Worm (Caenorhabditis elegans) whole organism, L4 larva: ENCODE results near the gene C40C9.4.

ENCODE experiments used
- D1046.2 ChIP-seq: fragments of 200-800 bp; sonication (Bioruptor generic); IDR thresholded peaks from 2 replicates; pipeline ENCODE4 v1.3.6; 2022; ENCODE audit warnings: missing genetic modification characterization, missing compliant biosample characterization
- T26A8.4 ChIP-seq: fragments of 200-800 bp; sonication (Bioruptor generic); IDR thresholded peaks from 2 replicates; pipeline ENCODE4 v1.3.6; 2022; ENCODE audit warnings: missing genetic modification characterization, missing compliant biosample characterization
- Y105C5A.15 ChIP-seq: fragments of 200-800 bp; sonication (Bioruptor generic); IDR thresholded peaks from 2 replicates; pipeline ENCODE4 v1.3.6; 2022; ENCODE audit warnings: missing genetic modification characterization, missing compliant biosample characterization
- ZK337.2 ChIP-seq: fragments of 200-800 bp; sonication (Bioruptor generic); IDR thresholded peaks from 2 replicates; pipeline ENCODE4 v1.3.6; 2022; ENCODE audit warnings: missing genetic modification reagents, missing genetic modification characterization, missing compliant biosample characterization
- ZK546.5 ChIP-seq, 2 experiments: sonication (generic microtip); optimal IDR thresholded peaks; 2 replicates each; lab custom pipeline; 2017; ENCODE audit warnings: missing biosample characterization in 2 of 2, missing genetic modification characterization in 2 of 2
- aly-2 ChIP-seq: sonication (generic microtip); optimal IDR thresholded peaks from 2 replicates; lab custom pipeline; 2018; ENCODE audit warnings: missing biosample characterization, missing genetic modification characterization
- attf-4 ChIP-seq: sonication (generic microtip); optimal IDR thresholded peaks from 3 replicates; lab custom pipeline; 2017; ENCODE audit warnings: missing biosample characterization, missing genetic modification characterization
- ceh-32 ChIP-seq: sonication (generic microtip); optimal IDR thresholded peaks from 2 replicates; lab custom pipeline; 2016; ENCODE audit warnings: mild to moderate bottlenecking, missing genetic modification characterization, missing compliant biosample characterization; ENCODE audit not compliant: poor library complexity
- ceh-82 ChIP-seq: sonication (generic microtip); optimal IDR thresholded peaks from 2 replicates; lab custom pipeline; 2017; ENCODE audit warnings: missing biosample characterization, missing genetic modification characterization
- ces-1 ChIP-seq: fragments of 150-350 bp; sonication (generic microtip); optimal IDR thresholded peaks from 4 replicates; lab custom pipeline; 2014; ENCODE audit warnings: missing biosample characterization, missing genetic modification reagents, missing genetic modification characterization
- cey-2 ChIP-seq: sonication (generic microtip); optimal IDR thresholded peaks from 3 replicates; lab custom pipeline; 2017; ENCODE audit warnings: missing genetic modification characterization, mild to moderate bottlenecking, missing compliant biosample characterization, antibody characterized with exemption, borderline replicate concordance; ENCODE audit not compliant: insufficient read depth
- ctbp-1 ChIP-seq: fragments of 200-800 bp; sonication (Bioruptor generic); IDR thresholded peaks from 2 replicates; pipeline ENCODE4 v1.3.6; 2022; ENCODE audit warnings: missing genetic modification reagents, missing genetic modification characterization, missing compliant biosample characterization
- daf-12 ChIP-seq: fragments of 150-350 bp; optimal IDR thresholded peaks from 2 replicates; lab custom pipeline; 2014; ENCODE audit warnings: missing biosample characterization, missing genetic modification reagents, missing genetic modification characterization
- daf-19 ChIP-seq: fragments of 200-800 bp; sonication (Bioruptor generic); conservative IDR thresholded peaks from 2 replicates; pipeline ENCODE4 v1.3.6; 2022; ENCODE audit warnings: missing genetic modification characterization, missing compliant biosample characterization
- daf-8 ChIP-seq: fragments of 200-800 bp; sonication (Bioruptor generic); IDR thresholded peaks from 2 replicates; pipeline ENCODE4 v1.3.6; 2022; ENCODE audit warnings: missing genetic modification characterization, missing compliant biosample characterization
- dmd-6 ChIP-seq: fragments of 200-800 bp; sonication (Bioruptor generic); IDR thresholded peaks from 2 replicates; pipeline ENCODE4 v1.3.6; 2022; ENCODE audit warnings: missing genetic modification reagents, missing genetic modification characterization, missing compliant biosample characterization
- dpl-1 ChIP-seq: fragments of 150-350 bp; optimal IDR thresholded peaks from 2 replicates; lab custom pipeline; 2014; ENCODE audit warnings: missing biosample characterization, missing genetic modification reagents, missing genetic modification characterization
- egl-43 ChIP-seq: fragments of 200-800 bp; sonication (Bioruptor generic); IDR thresholded peaks from 2 replicates; pipeline ENCODE4 v1.3.6; 2022; ENCODE audit warnings: missing genetic modification reagents, missing genetic modification characterization, missing compliant biosample characterization
- fkh-10 ChIP-seq: fragments of 150-350 bp; optimal IDR thresholded peaks from 2 replicates; lab custom pipeline; 2014; ENCODE audit warnings: missing biosample characterization, missing genetic modification reagents, missing genetic modification characterization
- gei-8 ChIP-seq: fragments of 200-800 bp; sonication (Bioruptor generic); optimal IDR thresholded peaks from 2 replicates; lab custom pipeline; 2018; ENCODE audit warnings: mild to moderate bottlenecking, missing genetic modification characterization, missing compliant biosample characterization
- hlh-30 ChIP-seq: sonication (generic microtip); optimal IDR thresholded peaks from 2 replicates; lab custom pipeline; 2017; ENCODE audit warnings: antibody characterized with exemption, mild to moderate bottlenecking, missing genetic modification characterization, missing compliant biosample characterization; ENCODE audit not compliant: insufficient read depth
- hmg-1.1 ChIP-seq: fragments of 200-800 bp; sonication (Bioruptor generic); IDR thresholded peaks from 2 replicates; pipeline ENCODE4 v1.3.6; 2022; ENCODE audit warnings: missing genetic modification reagents, missing genetic modification characterization, missing compliant biosample characterization
- lim-7 ChIP-seq: fragments of 200-800 bp; sonication (Bioruptor generic); IDR thresholded peaks from 2 replicates; pipeline ENCODE4 v1.3.6; 2022; ENCODE audit warnings: missing genetic modification characterization, missing compliant biosample characterization
- lin-1 ChIP-seq: fragments of 200-800 bp; sonication (Bioruptor generic); IDR thresholded peaks from 2 replicates; pipeline ENCODE4 v1.3.6; 2022; ENCODE audit warnings: missing genetic modification reagents, missing genetic modification characterization, missing compliant biosample characterization
- lsy-2 ChIP-seq, 2 experiments: fragments of 150-350 bp in 1 of 2; sonication (generic microtip) in 1 of 2; optimal IDR thresholded peaks; 2 replicates each; lab custom pipeline; 2014 to 2017; ENCODE audit warnings: missing biosample characterization in 2 of 2, missing genetic modification characterization in 2 of 2
- mdl-1 ChIP-seq, 2 experiments: fragments of 150-350 bp in 1 of 2; sonication (generic microtip) in 1 of 2; optimal IDR thresholded peaks; 2 replicates each; lab custom pipeline; 2014 to 2017; ENCODE audit warnings: missing biosample characterization in 2 of 2, missing genetic modification characterization in 2 of 2
- mdt-29 ChIP-seq: fragments of 200-800 bp; sonication (Bioruptor generic); IDR thresholded peaks from 2 replicates; pipeline ENCODE4 v1.3.6; 2022; ENCODE audit warnings: missing genetic modification reagents, missing genetic modification characterization, missing compliant biosample characterization
- mes-2 ChIP-seq: sonication (generic microtip); optimal IDR thresholded peaks from 2 replicates; lab custom pipeline; 2016; ENCODE audit warnings: missing genotype, mild to moderate bottlenecking, missing genetic modification characterization, missing compliant biosample characterization; ENCODE audit not compliant: poor library complexity, severe bottlenecking
- mxl-2 ChIP-seq: fragments of 200-800 bp; sonication (Bioruptor generic); conservative IDR thresholded peaks from 2 replicates; pipeline ENCODE4 v1.3.6; 2022; ENCODE audit warnings: missing genetic modification reagents, missing genetic modification characterization, missing compliant biosample characterization
- mxl-3 ChIP-seq: fragments of 200-800 bp; sonication (Bioruptor generic); optimal IDR thresholded peaks from 2 replicates; lab custom pipeline; 2018; ENCODE audit warnings: mild to moderate bottlenecking, missing genetic modification characterization, missing compliant biosample characterization
- nhr-11 ChIP-seq: fragments of 150-350 bp; optimal IDR thresholded peaks from 2 replicates; lab custom pipeline; 2014; ENCODE audit warnings: missing biosample characterization, missing genetic modification characterization
- nhr-237 ChIP-seq: sonication (generic microtip); optimal IDR thresholded peaks from 2 replicates; lab custom pipeline; 2017; ENCODE audit warnings: missing biosample characterization, missing genetic modification characterization
- nhr-28 ChIP-seq: fragments of 150-350 bp; optimal IDR thresholded peaks from 2 replicates; lab custom pipeline; 2014; ENCODE audit warnings: missing biosample characterization, missing genetic modification characterization
- nhr-41 ChIP-seq: fragments of 200-800 bp; sonication (Bioruptor generic); IDR thresholded peaks from 2 replicates; pipeline ENCODE4 v1.3.6; 2022; ENCODE audit warnings: missing genetic modification reagents, missing genetic modification characterization, missing compliant biosample characterization
- nhr-48 ChIP-seq: sonication (generic microtip); optimal IDR thresholded peaks from 2 replicates; lab custom pipeline; 2016; ENCODE audit warnings: mild to moderate bottlenecking, missing genetic modification characterization, missing compliant biosample characterization
- nhr-6 ChIP-seq: fragments of 150-350 bp; optimal IDR thresholded peaks from 2 replicates; lab custom pipeline; 2014; ENCODE audit warnings: missing biosample characterization, missing genetic modification characterization
- nhr-77 ChIP-seq: fragments of 150-350 bp; optimal IDR thresholded peaks from 2 replicates; lab custom pipeline; 2014; ENCODE audit warnings: missing biosample characterization, missing genetic modification characterization
- pha-4 ChIP-seq, 2 experiments: fragments of 150-350 bp in 1 of 2; fragments of 200-800 bp in 1 of 2; sonication (Bioruptor generic) in 1 of 2; IDR thresholded peaks in 1 of 2; optimal IDR thresholded peaks in 1 of 2; 2 replicates each; pipeline versions ENCODE4 v1.3.6 to Lab custom; 2014 to 2022; ENCODE audit warnings: missing genetic modification characterization in 2 of 2, missing genetic modification reagents in 2 of 2, missing biosample characterization in 1 of 2, missing compliant biosample characterization in 1 of 2
- php-3 ChIP-seq: fragments of 200-800 bp; sonication (Bioruptor generic); IDR thresholded peaks from 2 replicates; pipeline ENCODE4 v1.3.6; 2022; ENCODE audit warnings: missing genetic modification reagents, missing genetic modification characterization, missing compliant biosample characterization
- rbr-2 ChIP-seq: sonication (generic microtip); optimal IDR thresholded peaks from 2 replicates; lab custom pipeline; 2016; ENCODE audit warnings: missing genotype, missing genetic modification characterization, missing compliant biosample characterization
- saeg-2 ChIP-seq: fragments of 200-800 bp; sonication (Bioruptor generic); IDR thresholded peaks from 2 replicates; pipeline ENCODE4 v1.3.6; 2022; ENCODE audit warnings: missing genetic modification reagents, missing genetic modification characterization, missing compliant biosample characterization
- sdz-12 ChIP-seq: fragments of 200-800 bp; sonication (Bioruptor generic); optimal IDR thresholded peaks from 2 replicates; lab custom pipeline; 2018; ENCODE audit warnings: mild to moderate bottlenecking, missing genetic modification characterization, missing compliant biosample characterization
- skn-1 ChIP-seq: fragments of 150-350 bp; optimal IDR thresholded peaks from 2 replicates; lab custom pipeline; 2014; ENCODE audit warnings: missing biosample characterization, missing genetic modification characterization
- snpc-1.2 ChIP-seq: fragments of 200-800 bp; sonication (Bioruptor generic); IDR thresholded peaks from 2 replicates; pipeline ENCODE4 v1.3.6; 2022; ENCODE audit warnings: missing genetic modification reagents, missing genetic modification characterization, missing compliant biosample characterization
- spr-1 ChIP-seq: sonication (generic microtip); optimal IDR thresholded peaks from 2 replicates; lab custom pipeline; 2016; ENCODE audit warnings: mild to moderate bottlenecking, missing genetic modification characterization, missing compliant biosample characterization
- spr-3 ChIP-seq: fragments of 200-800 bp; sonication (Bioruptor generic); optimal IDR thresholded peaks from 2 replicates; lab custom pipeline; 2018; ENCODE audit warnings: mild to moderate bottlenecking, missing genetic modification characterization, missing compliant biosample characterization
- unc-39 ChIP-seq: sonication (generic microtip); optimal IDR thresholded peaks from 2 replicates; lab custom pipeline; 2017; ENCODE audit warnings: missing biosample characterization, missing genetic modification characterization
- unc-62 ChIP-seq, 3 experiments: fragments of 150-350 bp in 1 of 3; sonication (generic microtip); optimal IDR thresholded peaks in 2 of 3; peaks in 1 of 3; 1 replicate in 1 of 3; 2 replicates in 2 of 3; lab custom pipeline; 2014 to 2017; ENCODE audit warnings: missing biosample characterization in 3 of 3, missing genetic modification characterization in 3 of 3, missing genetic modification reagents in 3 of 3, missing genotype in 1 of 3
- zfp-2 ChIP-seq: sonication (generic microtip); optimal IDR thresholded peaks from 2 replicates; lab custom pipeline; 2016; ENCODE audit warnings: mild to moderate bottlenecking, missing genetic modification characterization, missing compliant biosample characterization
- zip-2 ChIP-seq: fragments of 150-350 bp; optimal IDR thresholded peaks from 2 replicates; lab custom pipeline; 2014; ENCODE audit warnings: missing biosample characterization, missing genetic modification characterization
- ztf-11 ChIP-seq: fragments of 150-350 bp; optimal IDR thresholded peaks from 2 replicates; lab custom pipeline; 2014; ENCODE audit warnings: missing biosample characterization, missing genetic modification characterization

C40C9.4 gene

DNA sequence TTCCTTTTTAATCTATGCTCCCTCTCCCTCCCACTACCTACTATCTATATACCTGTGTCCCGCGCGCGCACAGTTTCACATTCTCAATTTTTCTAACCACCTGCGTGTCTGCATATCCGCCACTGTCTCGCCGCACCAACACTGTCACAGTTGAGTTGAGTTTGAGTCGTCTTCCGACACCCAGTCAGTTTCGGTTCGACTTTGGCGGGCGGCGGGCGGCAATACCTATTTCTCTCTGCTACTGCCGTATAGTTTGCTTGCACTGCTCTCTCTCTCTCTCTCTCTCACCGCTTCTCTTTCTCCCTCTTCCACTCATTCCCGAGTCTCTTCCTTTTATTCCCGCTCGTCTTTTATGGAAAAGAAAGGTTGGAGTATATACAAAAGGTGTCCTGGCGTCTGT lies 24.5 kb downstream of the C40C9.4 start (continued):
- TF ChIP-seq ZK546.5 (tag; optimal IDR thresholded peaks at IDR 0.05; lab: Kevin White, UChicago): no peak
- TF ChIP-seq unc-62 (GFP tag; optimal IDR thresholded peaks at IDR 0.05 in 1 of 2; lab: Kevin White, UChicago): peak in 1 of 2 experiments; percentile 87
- TF ChIP-seq unc-62 (tag; optimal IDR thresholded peaks at IDR 0.05; lab: Kevin White, UChicago): no peak
- no peak for TF ChIP-seq attf-4
- no peak for TF ChIP-seq T26A8.4 (GFP tag; lab: Robert Waterston, UW)
- TF ChIP-seq zip-2 (tag; lab: Kevin White, UChicago): no peak
- no peak for TF ChIP-seq nhr-41 (GFP tag; lab: Robert Waterston, UW)
- no peak for TF ChIP-seq ztf-11 (tag; lab: Kevin White, UChicago)
- peak; percentile 21 for TF ChIP-seq mes-2 (tag; lab: Kevin White, UChicago)
- no peak for TF ChIP-seq egl-43 (GFP tag; lab: Robert Waterston, UW)
- peak; percentile 43; the same call in 1 of the 2 replicates for TF ChIP-seq dmd-6 (GFP tag; lab: Robert Waterston, UW)
- peak; percentile 60 for TF ChIP-seq hmg-1.1 (GFP tag; lab: Robert Waterston, UW)
- peak; percentile 29 for TF ChIP-seq nhr-6 (tag; lab: Kevin White, UChicago)
- TF ChIP-seq daf-8 (GFP tag; lab: Robert Waterston, UW): no peak
- TF ChIP-seq ceh-82 (tag; lab: Kevin White, UChicago): no peak
- no peak for TF ChIP-seq spr-1 (tag; lab: Kevin White, UChicago)
- no peak for TF ChIP-seq lin-1 (GFP tag; lab: Robert Waterston, UW)
- no peak for TF ChIP-seq mdl-1 (tag; optimal IDR thresholded peaks at IDR 0.05; lab: Kevin White, UChicago)
- TF ChIP-seq nhr-77: no peak
- TF ChIP-seq mxl-2 (GFP tag; lab: Robert Waterston, UW): no peak
- TF ChIP-seq pha-4 (GFP tag; IDR thresholded peaks at IDR 0.05; lab: Robert Waterston, UW): peak; percentile 17; the same call in 1 of the 2 replicates
- TF ChIP-seq pha-4 (tag; optimal IDR thresholded peaks at IDR 0.05; lab: Kevin White, UChicago): no peak
- TF ChIP-seq aly-2 (tag; lab: Kevin White, UChicago): no peak
- TF ChIP-seq ctbp-1 (GFP tag; lab: Robert Waterston, UW): no peak
- TF ChIP-seq nhr-11 (tag; lab: Kevin White, UChicago): no peak
- TF ChIP-seq unc-39 (tag; lab: Kevin White, UChicago): no peak
- no peak for TF ChIP-seq saeg-2 (GFP tag; lab: Robert Waterston, UW)
- TF ChIP-seq ces-1 (GFP tag; lab: Kevin White, UChicago): no peak
- no peak for TF ChIP-seq dpl-1 (GFP tag; lab: Kevin White, UChicago)
- TF ChIP-seq skn-1: no peak
- TF ChIP-seq daf-19 (GFP tag; lab: Robert Waterston, UW): no peak
- no peak for TF ChIP-seq D1046.2 (GFP tag; lab: Robert Waterston, UW)
- TF ChIP-seq sdz-12: no peak
- TF ChIP-seq lim-7 (GFP tag; lab: Robert Waterston, UW): no peak
- peak; percentile 16 for TF ChIP-seq mxl-3 (GFP tag; lab: Kevin White, UChicago)
- TF ChIP-seq hlh-30: peak; percentile 18
- TF ChIP-seq cey-2 (tag; lab: Kevin White, UChicago): no peak
- no peak for TF ChIP-seq fkh-10 (GFP tag; lab: Kevin White, UChicago)
- TF ChIP-seq gei-8: no peak
- peak; percentile 10 for TF ChIP-seq rbr-2
- no peak for TF ChIP-seq ceh-32 (tag; lab: Kevin White, UChicago)
- TF ChIP-seq lsy-2 (tag; optimal IDR thresholded peaks at IDR 0.05; lab: Kevin White, UChicago): no peak
- TF ChIP-seq nhr-28 (tag; lab: Kevin White, UChicago): peak; percentile 22
- TF ChIP-seq snpc-1.2 (GFP tag; lab: Robert Waterston, UW): no peak
- no peak for TF ChIP-seq nhr-237 (tag; lab: Kevin White, UChicago)
- TF ChIP-seq php-3 (GFP tag; lab: Robert Waterston, UW): no peak
- no peak for TF ChIP-seq ZK337.2 (GFP tag; lab: Robert Waterston, UW)
- TF ChIP-seq Y105C5A.15 (GFP tag; lab: Robert Waterston, UW): no peak
- no peak for TF ChIP-seq nhr-48 (tag; lab: Kevin White, UChicago)
- no peak for TF ChIP-seq mdt-29
- TF ChIP-seq daf-12 (tag; lab: Kevin White, UChicago): no peak
- TF ChIP-seq zfp-2 (tag; lab: Kevin White, UChicago): no peak
- TF ChIP-seq spr-3 (GFP tag; lab: Kevin White, UChicago): no peak
